Fruit fly (Drosophila melanogaster) whole organism, prepupa: ENCODE measurements around the gene UQCR-6.4L.

Source experiments
- Blimp-1 ChIP-seq: fragments of 200-800 bp; sonication (Bioruptor generic); optimal IDR thresholded peaks from 3 replicates; lab custom pipeline; 2017; ENCODE audit warnings: missing biosample characterization, missing genetic modification characterization, mild to moderate bottlenecking, moderate library complexity, missing genetic modification reagents
- CG10631 ChIP-seq: fragments of 200-800 bp; sonication (Bioruptor generic); optimal IDR thresholded peaks from 2 replicates; lab custom pipeline; 2016; ENCODE audit warnings: missing biosample characterization, missing genetic modification characterization
- CG10669 ChIP-seq: fragments of 200-800 bp; sonication (Bioruptor generic); optimal IDR thresholded peaks from 3 replicates; lab custom pipeline; 2018; ENCODE audit warnings: missing biosample characterization, mild to moderate bottlenecking, missing genetic modification characterization, moderate library complexity
- CG11294 ChIP-seq: fragments of 200-800 bp; sonication (Bioruptor generic); IDR thresholded peaks from 2 replicates; pipeline ENCODE4 v1.3.6; 2022; ENCODE audit warnings: missing biosample characterization, missing genetic modification characterization
- CG15336 ChIP-seq: fragments of 200-800 bp; sonication (Bioruptor generic); IDR thresholded peaks from 2 replicates; pipeline ENCODE4 v1.3.6; 2022; ENCODE audit warnings: missing biosample characterization, missing genetic modification characterization
- CG1621 ChIP-seq: fragments of 200-800 bp; sonication (Bioruptor generic); optimal IDR thresholded peaks from 3 replicates; lab custom pipeline; 2018; ENCODE audit warnings: missing biosample characterization, mild to moderate bottlenecking, missing genetic modification characterization
- CG16779 ChIP-seq: fragments of 200-800 bp; sonication (Bioruptor generic); optimal IDR thresholded peaks from 3 replicates; lab custom pipeline; 2017; ENCODE audit warnings: missing biosample characterization, mild to moderate bottlenecking, missing genetic modification characterization
- CG3032 ChIP-seq: fragments of 200-800 bp; optimal IDR thresholded peaks from 2 replicates; lab custom pipeline; 2019; ENCODE audit warnings: missing biosample characterization, mild to moderate bottlenecking, missing genetic modification characterization, moderate library complexity
- CG32006 ChIP-seq: fragments of 200-800 bp; sonication (Bioruptor generic); optimal IDR thresholded peaks from 3 replicates; lab custom pipeline; 2017; ENCODE audit warnings: missing biosample characterization, mild to moderate bottlenecking, missing genetic modification characterization
- CG34406 ChIP-seq: fragments of 200-800 bp; sonication (Bioruptor generic); optimal IDR thresholded peaks from 3 replicates; lab custom pipeline; 2016; ENCODE audit warnings: missing biosample characterization, missing genetic modification characterization
- CG3919 ChIP-seq: fragments of 200-800 bp; sonication (Bioruptor generic); optimal IDR thresholded peaks from 3 replicates; lab custom pipeline; 2016; ENCODE audit warnings: missing biosample characterization, missing genetic modification characterization
- CG4318 ChIP-seq: fragments of 200-800 bp; sonication (Bioruptor generic); optimal IDR thresholded peaks from 3 replicates; lab custom pipeline; 2017; ENCODE audit warnings: missing biosample characterization, mild to moderate bottlenecking, missing genetic modification characterization
- CG6276 ChIP-seq: fragments of 200-800 bp; sonication (Bioruptor generic); optimal IDR thresholded peaks from 2 replicates; lab custom pipeline; 2017; ENCODE audit warnings: missing biosample characterization, mild to moderate bottlenecking, missing genetic modification characterization
- CG6792 ChIP-seq: fragments of 200-800 bp; sonication (Bioruptor generic); optimal IDR thresholded peaks from 3 replicates; lab custom pipeline; 2016; ENCODE audit warnings: missing biosample characterization, missing genetic modification characterization
- CG6854 ChIP-seq: fragments of 200-800 bp; sonication (Bioruptor generic); optimal IDR thresholded peaks from 2 replicates; lab custom pipeline; 2017; ENCODE audit warnings: missing biosample characterization, mild to moderate bottlenecking, missing genetic modification characterization
- CG8319 ChIP-seq: fragments of 200-800 bp; sonication (Bioruptor generic); optimal IDR thresholded peaks from 3 replicates; lab custom pipeline; 2016; ENCODE audit warnings: missing biosample characterization, missing genetic modification characterization
- CG9139 ChIP-seq: fragments of 200-800 bp; sonication (Bioruptor generic); optimal IDR thresholded peaks from 3 replicates; lab custom pipeline; 2017; ENCODE audit warnings: missing biosample characterization, mild to moderate bottlenecking, missing genetic modification characterization
- Eip75B ChIP-seq: fragments of 200-800 bp; sonication (Bioruptor generic); optimal IDR thresholded peaks from 3 replicates; lab custom pipeline; 2016; ENCODE audit warnings: missing biosample characterization, missing genetic modification characterization
- Eip78C ChIP-seq: fragments of 200-800 bp; sonication (Bioruptor generic); peaks from one replicate; lab custom pipeline; 2016; ENCODE audit warnings: missing biosample characterization, missing genetic modification characterization
- Ets21C ChIP-seq: fragments of 200-800 bp; sonication (Bioruptor generic); optimal IDR thresholded peaks from 3 replicates; lab custom pipeline; 2016; ENCODE audit warnings: missing biosample characterization, missing genetic modification characterization
- Ets96B ChIP-seq: fragments of 200-800 bp; optimal IDR thresholded peaks from 2 replicates; lab custom pipeline; 2019; ENCODE audit warnings: missing biosample characterization, mild to moderate bottlenecking, missing genetic modification characterization, moderate library complexity
- Gug ChIP-seq: fragments of 200-800 bp; sonication (Bioruptor generic); IDR thresholded peaks from 2 replicates; pipeline ENCODE4 v1.3.6; 2022; ENCODE audit warnings: missing biosample characterization, missing genetic modification characterization
- Hr38 ChIP-seq: sonication (Bioruptor generic); optimal IDR thresholded peaks from 2 replicates; lab custom pipeline; 2016; ENCODE audit warnings: missing biosample characterization, missing genetic modification characterization
- Hr39 ChIP-seq: fragments of 200-800 bp; sonication (Bioruptor generic); optimal IDR thresholded peaks from 2 replicates; lab custom pipeline; 2016; ENCODE audit warnings: missing biosample characterization, missing genetic modification characterization
- Lpt ChIP-seq: fragments of 200-800 bp; sonication (Bioruptor generic); optimal IDR thresholded peaks from 3 replicates; lab custom pipeline; 2016; ENCODE audit warnings: missing biosample characterization, missing genetic modification characterization
- Met ChIP-seq: fragments of 200-800 bp; sonication (Bioruptor generic); optimal IDR thresholded peaks from 3 replicates; lab custom pipeline; 2016; ENCODE audit warnings: missing biosample characterization, missing genetic modification characterization
- OdsH ChIP-seq: fragments of 200-800 bp; sonication (Bioruptor generic); optimal IDR thresholded peaks from 3 replicates; lab custom pipeline; 2016; ENCODE audit warnings: missing biosample characterization, missing genetic modification characterization
- Smox ChIP-seq: fragments of 200-800 bp; sonication (Bioruptor generic); optimal IDR thresholded peaks from 3 replicates; lab custom pipeline; 2016; ENCODE audit warnings: missing biosample characterization, missing genetic modification characterization
- Sox102F ChIP-seq: fragments of 200-800 bp; sonication (Bioruptor generic); optimal IDR thresholded peaks from 2 replicates; lab custom pipeline; 2016; ENCODE audit warnings: missing biosample characterization, mild to moderate bottlenecking, missing genetic modification characterization
- Sox14 ChIP-seq: fragments of 200-800 bp; sonication (Bioruptor generic); optimal IDR thresholded peaks from 3 replicates; lab custom pipeline; 2016; ENCODE audit warnings: missing biosample characterization, missing genetic modification characterization
- Sox15 ChIP-seq: fragments of 200-800 bp; sonication (Bioruptor generic); optimal IDR thresholded peaks from 3 replicates; lab custom pipeline; 2016; ENCODE audit warnings: missing biosample characterization, missing genetic modification characterization
- acj6 ChIP-seq: fragments of 200-800 bp; sonication (Bioruptor generic); optimal IDR thresholded peaks from 3 replicates; lab custom pipeline; 2016; ENCODE audit warnings: missing biosample characterization, missing genetic modification characterization
- cyc ChIP-seq: fragments of 200-800 bp; sonication (Bioruptor generic); optimal IDR thresholded peaks from 3 replicates; lab custom pipeline; 2016; ENCODE audit warnings: missing biosample characterization, missing genetic modification characterization
- dsx ChIP-seq: fragments of 200-800 bp; optimal IDR thresholded peaks from 3 replicates; lab custom pipeline; 2019; ENCODE audit warnings: missing biosample characterization, mild to moderate bottlenecking, missing genetic modification characterization, moderate library complexity; ENCODE audit not compliant: poor library complexity, severe bottlenecking
- esn ChIP-seq: fragments of 200-800 bp; sonication (Bioruptor generic); optimal IDR thresholded peaks from 2 replicates; lab custom pipeline; 2016; ENCODE audit warnings: missing biosample characterization, mild to moderate bottlenecking, missing genetic modification characterization, moderate library complexity
- fd59A ChIP-seq: fragments of 200-800 bp; sonication (Bioruptor generic); optimal IDR thresholded peaks from 2 replicates; lab custom pipeline; 2017; ENCODE audit warnings: missing biosample characterization, mild to moderate bottlenecking, missing genetic modification characterization, missing genetic modification reagents
- fd85E ChIP-seq: fragments of 200-800 bp; sonication (Bioruptor generic); optimal IDR thresholded peaks from 3 replicates; lab custom pipeline; 2016; ENCODE audit warnings: missing biosample characterization, missing genetic modification characterization
- fkh ChIP-seq: fragments of 200-800 bp; sonication (Bioruptor generic); optimal IDR thresholded peaks from 3 replicates; lab custom pipeline; 2017; ENCODE audit warnings: missing biosample characterization, mild to moderate bottlenecking, missing genetic modification characterization, moderate library complexity
- lz ChIP-seq: fragments of 200-800 bp; sonication (Bioruptor generic); optimal IDR thresholded peaks from 3 replicates; lab custom pipeline; 2016; ENCODE audit warnings: missing biosample characterization, missing genetic modification characterization
- net ChIP-seq: fragments of 200-800 bp; sonication (Bioruptor generic); optimal IDR thresholded peaks from 3 replicates; lab custom pipeline; 2016; ENCODE audit warnings: missing biosample characterization, missing genetic modification characterization
- pdm3 ChIP-seq: fragments of 200-800 bp; sonication (Bioruptor generic); optimal IDR thresholded peaks from 3 replicates; lab custom pipeline; 2016; ENCODE audit warnings: missing biosample characterization, missing genetic modification characterization
- spab ChIP-seq: fragments of 200-800 bp; sonication (Bioruptor generic); optimal IDR thresholded peaks from 2 replicates; lab custom pipeline; 2017; ENCODE audit warnings: missing biosample characterization, mild to moderate bottlenecking, missing genetic modification characterization, missing genetic modification reagents
- ss ChIP-seq, 2 experiments: fragments of 200-800 bp; sonication (Bioruptor generic); optimal IDR thresholded peaks; 2 replicates in 1 of 2; 3 replicates in 1 of 2; lab custom pipeline; 2017 to 2018; ENCODE audit warnings: mild to moderate bottlenecking in 2 of 2, missing biosample characterization in 2 of 2, missing genetic modification characterization in 2 of 2, moderate library complexity in 1 of 2
- topi ChIP-seq: fragments of 200-800 bp; sonication (Bioruptor generic); optimal IDR thresholded peaks from 3 replicates; lab custom pipeline; 2016; ENCODE audit warnings: missing biosample characterization, missing genetic modification characterization
- vri ChIP-seq: fragments of 200-800 bp; sonication (Bioruptor generic); optimal IDR thresholded peaks from 3 replicates; lab custom pipeline; 2016; ENCODE audit warnings: missing biosample characterization, mild to moderate bottlenecking, missing genetic modification characterization

The UQCR-6.4L gene

DNA sequence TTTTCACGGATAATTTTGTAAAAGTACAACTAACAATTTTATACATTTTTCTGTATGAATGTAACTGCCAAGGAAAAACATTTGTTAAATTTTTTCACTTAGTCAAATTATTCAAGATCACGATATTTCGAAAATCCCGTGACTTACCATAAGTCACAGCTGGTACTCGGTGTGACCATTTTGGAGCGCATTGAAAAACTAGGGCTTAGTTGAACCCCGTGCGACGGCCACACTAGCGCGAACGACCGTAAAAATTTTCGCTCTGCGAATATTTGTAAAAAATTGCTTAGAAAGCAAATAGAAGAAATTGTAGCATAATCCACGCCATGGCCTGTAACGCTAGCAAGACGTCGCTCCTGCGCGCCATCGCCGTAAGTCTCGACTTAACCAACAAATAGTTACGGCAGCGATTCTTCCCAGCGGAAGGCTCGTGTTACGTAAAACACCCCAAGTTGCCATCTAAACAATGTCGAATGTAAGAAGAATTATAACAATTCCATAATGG, 17.6 kb downstream of the UQCR-6.4L start, which contains the start of gene UQCR-C2:
UQCR-C2 (plus strand) TSS at position 51 of the 505 bp plus-strand sequence.
- TF ChIP-seq CG3032 (tag; lab: Kevin White, UChicago) (peak; percentile 17), topi (peak; percentile 16), esn (GFP tag; lab: Kevin White, UChicago) (peak; percentile 18), Eip78C (peak; percentile 42), lz (GFP tag; lab: Kevin White, UChicago) (peak; percentile 31), dsx (GFP tag; lab: Kevin White, UChicago) (no peak), CG1621 (tag; lab: Kevin White, UChicago) (peak; percentile 78), Sox14 (GFP tag; lab: Kevin White, UChicago) (peak; percentile 34), acj6 (no peak)

dm6 chr3L:16586989-16587388, 20.4 kb downstream of the UQCR-6.4L start, which contains the start of the genes Syx8 and CG32163:
Syx8 (minus strand) TSS chr3L:16587057.
CG32163 (plus strand) TSS chr3L:16587157.
- TF ChIP-seq fd59A (GFP tag; lab: Kevin White, UChicago) (no peak), Sox14 (GFP tag; lab: Kevin White, UChicago) (peak; percentile 32)

DNA sequence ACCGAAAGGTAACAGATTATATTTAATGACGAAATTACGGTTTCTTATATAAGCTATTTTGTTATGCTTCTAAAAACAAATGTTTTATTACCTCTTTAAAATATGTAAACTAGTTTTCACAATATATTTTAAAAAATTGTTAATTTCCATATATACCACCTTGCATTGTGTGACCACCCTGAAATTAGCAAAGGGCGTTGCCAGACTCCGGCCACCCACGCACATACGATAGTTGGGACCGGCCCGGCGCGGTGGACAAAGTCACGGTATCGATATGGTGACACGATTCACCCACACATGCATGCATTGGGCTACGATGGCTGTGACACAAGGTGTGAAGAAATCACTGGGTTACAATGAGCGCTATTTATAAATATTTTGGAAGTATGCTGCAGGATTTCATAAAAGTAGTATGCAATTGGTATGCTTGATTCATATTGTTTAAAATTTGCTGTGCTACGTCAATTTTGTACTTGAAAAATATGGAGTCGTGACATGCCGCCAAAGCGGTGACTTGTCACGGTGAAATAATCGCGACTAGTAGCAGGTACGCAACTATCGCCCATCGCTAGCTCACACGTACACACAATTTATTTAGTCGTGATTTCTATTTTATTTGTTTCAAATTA, 21.6 kb downstream of the UQCR-6.4L start:
- TF ChIP-seq CG15336 (GFP tag; lab: Robert Waterston, UW) (peak; percentile 43; the same call in 1 of the 2 replicates), Gug (GFP tag; lab: Robert Waterston, UW) (no peak), Met (GFP tag; lab: Kevin White, UChicago) (no peak), CG10631 (GFP tag; lab: Kevin White, UChicago) (no peak), fd85E (GFP tag; lab: Kevin White, UChicago) (no peak), Sox102F (GFP tag; lab: Kevin White, UChicago) (no peak), CG3919 (GFP tag; lab: Kevin White, UChicago) (peak; percentile 59), Hr39 (GFP tag; lab: Kevin White, UChicago) (peak; percentile 49), CG6792 (GFP tag; lab: Kevin White, UChicago) (peak; percentile 10), OdsH (peak; percentile 55), Eip75B (peak; percentile 32), Ets96B (tag; lab: Kevin White, UChicago) (peak; percentile 50), spab (GFP tag; lab: Kevin White, UChicago) (no peak), fkh (GFP tag; lab: Kevin White, UChicago) (peak; percentile 53), Smox (GFP tag; lab: Kevin White, UChicago) (no peak), fd59A (GFP tag; lab: Kevin White, UChicago) (no peak), CG9139 (GFP tag; lab: Kevin White, UChicago) (no peak), Sox14 (GFP tag; lab: Kevin White, UChicago) (peak; percentile 64), ss (GFP tag; optimal IDR thresholded peaks at IDR 0.05; lab: Kevin White, UChicago) (no peak), CG6854 (GFP tag; lab: Kevin White, UChicago) (no peak), dsx (GFP tag; lab: Kevin White, UChicago) (peak; percentile 7), Sox15 (GFP tag; lab: Kevin White, UChicago) (no peak), CG8319 (GFP tag; lab: Kevin White, UChicago) (no peak), Hr38 (GFP tag; lab: Kevin White, UChicago) (no peak), CG16779 (tag; lab: Kevin White, UChicago) (no peak), cyc (GFP tag; lab: Kevin White, UChicago) (peak; percentile 50), Blimp-1 (no peak), topi (peak; percentile 42), CG6276 (GFP tag; lab: Kevin White, UChicago) (no peak), CG10669 (GFP tag; lab: Kevin White, UChicago) (no peak), CG34406 (no peak), CG1621 (tag; lab: Kevin White, UChicago) (peak; percentile 37), net (no peak), vri (GFP tag; lab: Kevin White, UChicago) (no peak), CG11294 (GFP tag; lab: Robert Waterston, UW) (no peak), pdm3 (GFP tag; lab: Kevin White, UChicago) (no peak), CG32006 (GFP tag; lab: Kevin White, UChicago) (no peak), lz (GFP tag; lab: Kevin White, UChicago) (peak; percentile 52), Lpt (no peak), CG4318 (GFP tag; lab: Kevin White, UChicago) (no peak), Ets21C (GFP tag; lab: Kevin White, UChicago) (peak; percentile 54), acj6 (peak; percentile 30)
